Fruit fly (Drosophila melanogaster) whole organism, pupa: ENCODE measurements around the gene CG11693.
A peak's percentile ranks its signal among the peaks of the same experiment; 100 is the strongest.

Source experiments
- CG10348 ChIP-seq: fragments of 200-800 bp; sonication (Bioruptor generic); IDR thresholded peaks from 2 replicates; pipeline ENCODE4 v1.3.6; 2022; ENCODE audit warnings: missing biosample characterization, missing genetic modification characterization
- CG12605 ChIP-seq: fragments of 200-800 bp; sonication (Bioruptor generic); IDR thresholded peaks from 2 replicates; pipeline ENCODE4 v1.3.6; 2022; ENCODE audit warnings: missing biosample characterization, missing genetic modification characterization
- CG13204 ChIP-seq: fragments of 200-800 bp; sonication (Bioruptor generic); optimal IDR thresholded peaks from 2 replicates; lab custom pipeline; 2018; ENCODE audit warnings: missing biosample characterization, mild to moderate bottlenecking, missing genetic modification characterization, moderate library complexity
- CG14655 ChIP-seq: fragments of 200-800 bp; sonication (Bioruptor generic); optimal IDR thresholded peaks from 3 replicates; lab custom pipeline; 2017; ENCODE audit warnings: mild to moderate bottlenecking, missing biosample characterization, missing genetic modification reagents, missing genetic modification characterization
- CG15710 ChIP-seq: fragments of 200-800 bp; sonication (Bioruptor generic); optimal IDR thresholded peaks from 2 replicates; lab custom pipeline; 2018; ENCODE audit warnings: missing biosample characterization, mild to moderate bottlenecking, missing genetic modification characterization, moderate library complexity
- CG17806 ChIP-seq: fragments of 200-800 bp; sonication (Bioruptor generic); optimal IDR thresholded peaks from 2 replicates; lab custom pipeline; 2018; ENCODE audit warnings: missing biosample characterization, mild to moderate bottlenecking, missing genetic modification characterization, moderate library complexity
- CG32121 ChIP-seq: fragments of 200-800 bp; sonication (Bioruptor generic); IDR thresholded peaks from 2 replicates; pipeline ENCODE4 v1.3.6; 2022; ENCODE audit warnings: missing biosample characterization, missing genetic modification characterization
- CG34367 ChIP-seq: fragments of 200-800 bp; sonication (Bioruptor generic); optimal IDR thresholded peaks from 2 replicates; lab custom pipeline; 2018; ENCODE audit warnings: missing biosample characterization, mild to moderate bottlenecking, missing genetic modification characterization
- CG4496 ChIP-seq: fragments of 200-800 bp; sonication (Bioruptor generic); IDR thresholded peaks from 3 replicates; pipeline ENCODE4 v1.3.6; 2022; ENCODE audit warnings: missing biosample characterization, missing genetic modification characterization
- CG8159 ChIP-seq: fragments of 200-800 bp; sonication (Bioruptor generic); optimal IDR thresholded peaks from 3 replicates; lab custom pipeline; 2018; ENCODE audit warnings: missing biosample characterization, mild to moderate bottlenecking, missing genetic modification characterization, moderate library complexity
- CG8301 ChIP-seq: fragments of 200-800 bp; sonication (Bioruptor generic); optimal IDR thresholded peaks from 2 replicates; lab custom pipeline; 2018; ENCODE audit warnings: missing biosample characterization, mild to moderate bottlenecking, missing genetic modification characterization
- CG9948 ChIP-seq: fragments of 200-800 bp; sonication (Bioruptor generic); optimal IDR thresholded peaks from 2 replicates; lab custom pipeline; 2018; ENCODE audit warnings: missing biosample characterization, mild to moderate bottlenecking, missing genetic modification characterization, moderate library complexity
- D1 ChIP-seq: fragments of 200-800 bp; sonication (Bioruptor generic); optimal IDR thresholded peaks from 2 replicates; lab custom pipeline; 2018; ENCODE audit warnings: missing biosample characterization, mild to moderate bottlenecking, missing genetic modification characterization, moderate library complexity
- EcR ChIP-seq: fragments of 200-800 bp; sonication (Bioruptor generic); optimal IDR thresholded peaks from 3 replicates; lab custom pipeline; 2019; ENCODE audit warnings: missing biosample characterization, missing genetic modification characterization, mild to moderate bottlenecking, moderate library complexity, missing genetic modification reagents
- Ets98B ChIP-seq: fragments of 200-800 bp; sonication (Bioruptor generic); IDR thresholded peaks from 2 replicates; pipeline ENCODE4 v1.3.6; 2022; ENCODE audit warnings: missing biosample characterization, missing genetic modification characterization
- Pif1A ChIP-seq: fragments of 200-800 bp; sonication (Bioruptor generic); optimal IDR thresholded peaks from 3 replicates; lab custom pipeline; 2016; ENCODE audit warnings: missing biosample characterization, missing genetic modification characterization
- Pif1B ChIP-seq: fragments of 200-800 bp; sonication (Bioruptor generic); optimal IDR thresholded peaks from 3 replicates; lab custom pipeline; 2016; ENCODE audit warnings: missing biosample characterization, missing genetic modification characterization
- Snoo ChIP-seq: fragments of 200-800 bp; sonication (Bioruptor generic); optimal IDR thresholded peaks from 3 replicates; lab custom pipeline; 2017; ENCODE audit warnings: missing biosample characterization, mild to moderate bottlenecking, missing genetic modification characterization, inconsistent platforms
- fd96Ca ChIP-seq: fragments of 200-800 bp; sonication (Bioruptor generic); IDR thresholded peaks from 3 replicates; pipeline ENCODE4 v1.3.6; 2022; ENCODE audit warnings: missing biosample characterization, missing genetic modification characterization
- gl ChIP-seq: fragments of 200-800 bp; sonication (Bioruptor generic); optimal IDR thresholded peaks from 2 replicates; lab custom pipeline; 2018; ENCODE audit warnings: missing biosample characterization, mild to moderate bottlenecking, missing genetic modification characterization
- rn ChIP-seq: fragments of 200-800 bp; sonication (Bioruptor generic); IDR thresholded peaks from 2 replicates; pipeline ENCODE4 v1.3.6; 2022; ENCODE audit warnings: missing biosample characterization, missing genetic modification characterization

Gene CG11693

DNA sequence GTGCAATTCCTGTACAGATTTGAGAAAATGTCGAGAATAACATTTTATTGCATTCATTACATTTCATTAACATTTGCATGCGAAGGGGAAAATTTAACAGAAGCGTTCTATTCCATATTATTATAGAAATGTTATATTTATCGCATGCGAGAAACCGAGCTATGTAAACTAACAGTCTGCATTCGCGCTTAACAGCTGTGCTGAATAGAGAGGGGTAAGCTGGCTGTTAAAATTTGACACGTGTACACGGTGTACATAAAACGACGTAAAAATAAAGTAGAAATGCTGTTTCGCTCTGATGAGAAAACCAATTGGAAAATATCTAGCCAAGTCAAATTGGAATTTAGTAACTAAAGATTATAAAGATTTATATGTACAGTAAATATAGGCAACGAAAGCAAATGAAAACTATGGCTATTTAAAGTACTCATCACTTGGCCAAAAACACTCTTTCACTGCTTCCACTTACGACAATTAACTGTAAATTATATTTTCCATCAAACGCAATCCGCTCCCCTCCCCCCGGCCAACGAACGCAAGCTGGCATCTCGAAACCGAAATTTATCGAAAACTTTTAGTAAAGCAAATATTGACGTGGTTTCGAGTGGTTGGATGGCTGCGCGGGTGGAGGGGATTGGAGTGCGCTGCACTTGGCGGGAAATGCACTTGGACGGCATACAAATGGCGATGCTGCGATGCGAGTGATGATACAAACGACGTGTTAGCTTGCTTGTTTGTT is 4.2 kb downstream of the CG11693 start:
- TF ChIP-seq CG4496 (GFP tag; lab: Robert Waterston, UW): no peak
- no peak for TF ChIP-seq CG13204 (GFP tag; lab: Kevin White, UChicago)
- no peak for TF ChIP-seq CG32121
- TF ChIP-seq Pif1B (GFP tag; lab: Kevin White, UChicago): no peak
- TF ChIP-seq CG8159 (tag; lab: Kevin White, UChicago): no peak
- TF ChIP-seq fd96Ca (GFP tag; lab: Robert Waterston, UW): no peak
- no peak for TF ChIP-seq CG9948 (tag; lab: Kevin White, UChicago)
- TF ChIP-seq CG17806 (tag; lab: Kevin White, UChicago): no peak
- TF ChIP-seq D1 (tag; lab: Kevin White, UChicago): no peak
- no peak for TF ChIP-seq Pif1A (GFP tag; lab: Kevin White, UChicago)

DNA sequence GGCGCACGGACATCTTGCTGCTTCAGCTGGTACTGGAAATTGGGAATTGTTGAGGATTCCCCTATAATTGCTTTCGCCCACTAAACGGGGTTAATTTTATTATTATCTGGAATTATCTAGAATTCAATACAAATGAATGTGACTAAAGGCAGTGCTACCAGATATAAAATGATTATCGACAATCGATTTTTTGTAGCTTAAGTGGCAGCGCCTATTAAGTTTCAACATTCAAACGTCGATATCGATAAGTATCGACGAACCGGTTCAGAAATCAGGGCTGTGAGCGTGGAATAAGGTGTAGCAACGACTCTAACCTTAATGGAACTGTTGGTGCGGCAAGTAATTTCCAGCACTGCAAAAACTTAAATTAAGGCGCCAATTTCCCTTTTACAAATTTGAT is 5.5 kb downstream of the CG11693 start, which contains the start of gene Sgt1:
Gene Sgt1, minus strand, starts transcription at position 165 of the 400 bp plus-strand sequence.
- TF ChIP-seq Pif1B (GFP tag; lab: Kevin White, UChicago) (no peak), CG14655 (GFP tag; lab: Kevin White, UChicago) (no peak), rn (GFP tag; lab: Robert Waterston, UW) (no peak), CG32121 (0 out of 2 replicates have a peak, but pooled peaks have one; percentile 11), CG8159 (tag; lab: Kevin White, UChicago) (no peak), CG13204 (GFP tag; lab: Kevin White, UChicago) (no peak)

DNA sequence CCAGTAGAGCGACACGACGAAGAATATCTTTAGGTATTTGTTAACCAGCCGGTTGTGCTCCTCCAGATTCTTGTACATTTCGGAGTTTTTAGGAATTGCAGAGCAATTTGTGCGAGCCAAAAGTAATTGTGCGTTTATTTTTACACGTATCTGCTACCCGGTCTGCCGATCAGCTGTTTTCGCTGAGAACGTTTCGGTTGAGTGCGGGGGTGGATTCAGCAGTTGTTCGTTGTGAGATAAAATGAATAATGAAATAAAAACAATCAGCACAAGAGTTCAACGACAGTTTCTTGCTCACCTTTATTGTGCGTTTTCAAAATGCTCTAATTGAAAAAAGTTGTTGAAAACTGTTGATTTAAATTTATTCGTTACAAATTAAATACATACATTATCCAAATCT is 6.7 kb downstream of the CG11693 start, which contains the start of gene nac:
Gene nac, minus strand, starts transcription at position 176 of the 400 bp plus-strand sequence.
- no peak for TF ChIP-seq fd96Ca (GFP tag; lab: Robert Waterston, UW)
- no peak for TF ChIP-seq CG10348 (GFP tag; lab: Robert Waterston, UW)
- TF ChIP-seq Ets98B (GFP tag; lab: Robert Waterston, UW): peak; percentile 7; the same call in 1 of the 2 replicates
- peak; percentile 32; the same call in 1 of the 2 replicates for TF ChIP-seq CG32121
- no peak for TF ChIP-seq gl (tag; lab: Kevin White, UChicago)
- TF ChIP-seq rn (GFP tag; lab: Robert Waterston, UW): no peak
- peak; percentile 37 for TF ChIP-seq D1 (tag; lab: Kevin White, UChicago)
- TF ChIP-seq Pif1A (GFP tag; lab: Kevin White, UChicago): no peak
- TF ChIP-seq EcR (GFP tag; lab: Kevin White, UChicago): peak; percentile 25
- no peak for TF ChIP-seq CG8159 (tag; lab: Kevin White, UChicago)
- TF ChIP-seq, all 21 proteins: peak for 4

DNA sequence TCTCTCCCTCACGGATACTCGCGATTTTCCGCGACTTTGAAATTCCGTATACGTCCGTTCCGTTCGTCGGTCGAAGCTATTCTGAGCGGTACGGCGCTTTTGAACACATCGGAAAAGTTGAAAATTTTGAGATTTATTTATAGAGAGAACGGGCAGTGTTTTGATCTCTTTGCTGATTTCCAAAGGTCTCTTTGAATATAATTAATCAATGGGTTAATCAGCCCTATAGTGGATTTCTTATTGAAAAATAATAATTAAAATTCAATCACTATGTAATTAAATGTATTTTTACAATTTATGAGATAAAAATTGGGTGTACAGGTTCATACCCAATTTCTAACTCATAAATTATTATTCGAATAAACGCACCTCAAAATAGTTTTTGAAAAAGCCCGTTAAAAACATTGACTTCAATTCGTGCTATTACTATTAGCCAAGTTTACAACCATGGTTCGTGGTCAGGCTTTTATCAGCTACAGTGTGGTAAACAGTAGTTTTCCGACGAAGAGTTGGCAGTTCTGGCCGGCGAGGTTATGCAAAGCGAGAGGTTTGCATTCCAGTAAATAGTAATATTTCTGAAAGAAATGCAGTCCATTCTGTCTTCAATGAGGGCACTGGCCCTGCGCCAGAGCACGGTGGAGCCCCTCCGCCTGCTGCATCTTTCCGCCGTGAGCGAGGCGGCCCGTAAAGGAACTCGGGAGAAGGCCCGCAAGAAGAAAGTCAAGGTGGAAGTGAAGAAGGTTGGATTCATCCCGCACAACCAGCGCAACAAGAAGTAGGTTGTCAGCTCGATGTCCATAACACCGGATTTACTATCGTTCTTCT is 9.4 kb downstream of the CG11693 start, which contains the start of the genes CG9626 and mRpL1:
Gene CG9626, minus strand, starts transcription at position 51 of the 825 bp plus-strand sequence.
Gene mRpL1, plus strand, starts transcription at position 513 of the 825 bp plus-strand sequence.
- TF ChIP-seq CG4496 (GFP tag; lab: Robert Waterston, UW): peak; percentile 53; the same call in 2 of the 3 replicates
- TF ChIP-seq EcR (GFP tag; lab: Kevin White, UChicago): no peak
- no peak for TF ChIP-seq CG10348 (GFP tag; lab: Robert Waterston, UW)
- TF ChIP-seq Ets98B (GFP tag; lab: Robert Waterston, UW): no peak
- no peak for TF ChIP-seq CG17806 (tag; lab: Kevin White, UChicago)

DNA sequence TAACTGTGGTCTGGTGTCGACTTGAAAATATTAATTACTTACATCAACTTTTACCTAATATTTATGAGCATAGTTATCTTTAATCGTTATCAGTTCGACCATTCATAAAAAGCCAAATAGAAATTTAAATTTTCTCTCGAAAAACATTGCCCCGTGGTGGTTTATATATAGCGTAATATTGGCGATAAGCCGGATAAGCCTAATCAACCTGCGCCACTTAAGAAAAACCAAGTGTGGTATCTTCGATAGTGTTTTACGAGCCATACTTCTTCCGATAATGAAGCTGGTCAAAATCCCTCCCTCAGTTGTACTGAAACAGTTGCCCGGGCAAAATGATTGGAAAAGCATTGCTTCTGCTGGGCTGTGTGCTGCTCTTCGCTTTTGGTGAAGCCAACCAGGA is 18.5 kb downstream of the CG11693 start, which contains the start of gene CG31463:
Gene CG31463, plus strand, starts transcription at position 302 of the 400 bp plus-strand sequence.
- TF ChIP-seq CG8159 (tag; lab: Kevin White, UChicago): no peak
- no peak for TF ChIP-seq CG17806 (tag; lab: Kevin White, UChicago)
- TF ChIP-seq CG15710 (tag; lab: Kevin White, UChicago): no peak
- TF ChIP-seq CG34367 (tag; lab: Kevin White, UChicago): no peak
- no peak for TF ChIP-seq CG8301 (tag; lab: Kevin White, UChicago)
- TF ChIP-seq Snoo: no peak
- TF ChIP-seq gl (tag; lab: Kevin White, UChicago): no peak
- no peak for TF ChIP-seq CG4496 (GFP tag; lab: Robert Waterston, UW)
- no peak for TF ChIP-seq CG12605 (GFP tag; lab: Robert Waterston, UW)

DNA sequence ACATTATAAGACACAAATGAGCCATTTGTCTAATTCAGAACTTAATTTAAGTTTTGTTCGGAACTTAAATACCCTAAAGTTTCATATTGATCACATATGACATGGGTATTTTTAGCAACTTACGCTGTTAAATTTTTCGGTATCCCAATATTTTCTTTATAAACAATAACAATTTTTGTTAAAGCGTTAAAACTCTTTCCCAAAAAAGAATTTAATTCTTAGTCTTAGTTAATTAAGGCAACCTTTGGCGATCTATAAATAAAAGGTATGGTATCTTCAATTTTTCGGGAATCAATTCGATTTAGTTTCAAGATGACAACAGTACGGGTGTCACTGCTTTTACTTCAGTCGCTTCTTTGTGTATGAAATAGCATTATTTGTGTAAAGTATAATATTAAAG is 19.6 kb downstream of the CG11693 start, which contains the start of gene CG31464:
Gene CG31464, plus strand, starts transcription at position 301 of the 400 bp plus-strand sequence.
- TF ChIP-seq CG14655 (GFP tag; lab: Kevin White, UChicago) (no peak), D1 (tag; lab: Kevin White, UChicago) (no peak), CG17806 (tag; lab: Kevin White, UChicago) (no peak), CG9948 (tag; lab: Kevin White, UChicago) (no peak), Snoo (no peak), EcR (GFP tag; lab: Kevin White, UChicago) (no peak), CG8301 (tag; lab: Kevin White, UChicago) (no peak), CG4496 (GFP tag; lab: Robert Waterston, UW) (no peak), Ets98B (GFP tag; lab: Robert Waterston, UW) (no peak), CG10348 (GFP tag; lab: Robert Waterston, UW) (no peak), Pif1B (GFP tag; lab: Kevin White, UChicago) (no peak), CG15710 (tag; lab: Kevin White, UChicago) (no peak), CG13204 (GFP tag; lab: Kevin White, UChicago) (no peak), gl (tag; lab: Kevin White, UChicago) (no peak), fd96Ca (GFP tag; lab: Robert Waterston, UW) (no peak), CG8159 (tag; lab: Kevin White, UChicago) (no peak), Pif1A (GFP tag; lab: Kevin White, UChicago) (no peak), rn (GFP tag; lab: Robert Waterston, UW) (no peak)
